Worm (Caenorhabditis elegans) whole organism, midembryonic: Measurements from ENCODE around the gene F46B3.8.

ENCODE experiments used
- T22C8.4 ChIP-seq: fragments of 200-800 bp; sonication (Bioruptor generic); IDR thresholded peaks from 2 replicates; pipeline ENCODE4 v1.3.6; 2022; ENCODE audit warnings: missing genetic modification characterization, missing compliant biosample characterization
- cog-1 ChIP-seq: sonication (generic microtip); optimal IDR thresholded peaks from 2 replicates; lab custom pipeline; 2016; ENCODE audit warnings: missing genetic modification characterization, missing compliant biosample characterization
- flt-1 ChIP-seq: fragments of 200-800 bp; sonication (Bioruptor generic); IDR thresholded peaks from 2 replicates; pipeline ENCODE4 v1.3.6; 2022; ENCODE audit warnings: missing genetic modification characterization, missing compliant biosample characterization
- klf-2 ChIP-seq: fragments of 200-800 bp; sonication (Bioruptor generic); conservative IDR thresholded peaks from 2 replicates; pipeline ENCODE4 v1.3.6; 2022; ENCODE audit warnings: missing genetic modification reagents, missing genetic modification characterization, missing compliant biosample characterization
- ref-1 ChIP-seq: fragments of 200-800 bp; sonication (Bioruptor generic); conservative IDR thresholded peaks from 2 replicates; pipeline ENCODE4 v1.3.6; 2022; ENCODE audit warnings: missing genetic modification reagents, missing genetic modification characterization, missing compliant biosample characterization
- tab-1 ChIP-seq: fragments of 200-800 bp; sonication (Bioruptor generic); IDR thresholded peaks from 2 replicates; pipeline ENCODE4 v1.3.6; 2022; ENCODE audit warnings: missing genetic modification characterization, missing compliant biosample characterization
- ztf-29 ChIP-seq: fragments of 200-800 bp; sonication (Bioruptor generic); IDR thresholded peaks from 2 replicates; pipeline ENCODE4 v1.3.6; 2022; ENCODE audit warnings: missing genetic modification reagents, missing genetic modification characterization, missing compliant biosample characterization

DNA sequence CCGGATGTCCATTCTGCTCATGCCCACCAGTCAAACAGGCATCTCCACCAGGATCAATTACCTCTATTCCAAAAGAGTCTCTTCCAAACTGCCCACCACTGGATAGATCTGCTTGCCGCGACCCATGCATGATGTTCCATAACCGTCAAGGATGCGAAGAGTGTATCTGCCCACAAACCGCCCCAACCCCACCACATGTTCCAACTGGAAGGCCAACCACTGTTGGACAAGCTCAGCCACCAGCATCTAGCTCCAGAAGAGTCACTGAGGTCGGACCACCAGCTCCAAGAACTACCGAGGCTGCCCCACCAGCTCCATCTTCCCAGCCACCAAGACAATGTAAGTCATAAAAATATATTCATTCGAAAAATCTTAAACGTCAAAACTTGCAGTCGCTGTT, 47.7 kb upstream of the F46B3.8 start:
- no peak for TF ChIP-seq ztf-29 (GFP tag; lab: Robert Waterston, UW)
- TF ChIP-seq T22C8.4 (GFP tag; lab: Robert Waterston, UW) = no peak
- no peak for TF ChIP-seq klf-2
- TF ChIP-seq ref-1 (GFP tag; lab: Robert Waterston, UW) = no peak
- TF ChIP-seq flt-1 (GFP tag; lab: Robert Waterston, UW) = no peak
- no peak for TF ChIP-seq tab-1
- TF ChIP-seq cog-1 (tag; lab: Kevin White, UChicago) = no peak
